Worm (Caenorhabditis elegans): Measurements from ENCODE around the gene sfxn-2.

DNA sequence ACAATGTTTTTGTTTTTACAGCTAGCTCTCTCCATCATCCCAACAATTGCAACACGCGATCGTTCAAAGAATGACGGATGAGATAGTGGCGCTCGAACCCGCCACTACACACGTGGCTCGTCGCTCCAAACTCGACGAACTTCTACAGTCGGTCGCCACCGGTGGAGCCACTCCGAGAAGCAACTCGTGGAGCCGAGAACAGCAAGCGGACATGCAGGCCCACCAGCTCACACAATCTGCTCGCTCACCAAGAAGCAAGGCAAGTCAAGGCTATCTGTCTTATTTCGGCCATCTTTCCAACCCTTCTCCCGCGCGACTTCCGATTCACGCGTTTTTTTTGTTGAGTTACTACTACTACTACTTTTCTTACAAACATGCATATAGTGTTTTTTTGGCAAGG, 45.6 kb upstream of the sfxn-2 start, which contains the start of the genes F45E1.1 and F45E1.2:
- TF ChIP-seq ama-1 (optimal IDR thresholded peaks at IDR 0.05) (no peak), lin-13 (GFP tag; optimal IDR thresholded peaks at IDR 0.05) (no peak), nhr-12 (tag; optimal IDR thresholded peaks at IDR 0.05) (no peak), peb-1 (tag; optimal IDR thresholded peaks at IDR 0.05) (no peak)

Data from whole organism, L2 larva.